Fruit fly (Drosophila melanogaster) whole organism, adult: ENCODE measurements around the gene CG46281.

Experiments used
- CG14711 ChIP-seq: fragments of 200-800 bp; sonication (Bioruptor generic); optimal IDR thresholded peaks from 2 replicates; lab custom pipeline; 2018; ENCODE audit warnings: missing biosample characterization, mild to moderate bottlenecking, missing genetic modification characterization, moderate library complexity
- CG33017 ChIP-seq: fragments of 200-800 bp; sonication (Bioruptor generic); optimal IDR thresholded peaks from 2 replicates; lab custom pipeline; 2018; ENCODE audit warnings: missing biosample characterization, mild to moderate bottlenecking, missing genetic modification characterization, moderate library complexity
- CG7045 ChIP-seq: fragments of 200-800 bp; sonication (Bioruptor generic); optimal IDR thresholded peaks from 2 replicates; lab custom pipeline; 2017; ENCODE audit warnings: missing biosample characterization, mild to moderate bottlenecking, missing genetic modification characterization
- CG7101 ChIP-seq: fragments of 200-800 bp; sonication (Bioruptor generic); optimal IDR thresholded peaks from 2 replicates; lab custom pipeline; 2018; ENCODE audit warnings: missing biosample characterization, mild to moderate bottlenecking, missing genetic modification characterization, moderate library complexity
- Clk ChIP-seq: fragments of 200-800 bp; sonication (Bioruptor generic); optimal IDR thresholded peaks from 2 replicates; lab custom pipeline; 2017; ENCODE audit warnings: missing biosample characterization, missing genetic modification characterization
- Hr96 ChIP-seq: fragments of 200-800 bp; sonication (Bioruptor generic); optimal IDR thresholded peaks from 2 replicates; lab custom pipeline; 2016; ENCODE audit warnings: missing biosample characterization, missing genetic modification characterization
- Mnt ChIP-seq: fragments of 200-800 bp; sonication (Bioruptor generic); optimal IDR thresholded peaks from 2 replicates; lab custom pipeline; 2016; ENCODE audit warnings: missing biosample characterization, mild to moderate bottlenecking, missing genetic modification characterization
- cic ChIP-seq: fragments of 200-800 bp; sonication (Bioruptor generic); optimal IDR thresholded peaks from 2 replicates; lab custom pipeline; 2017; ENCODE audit warnings: missing biosample characterization, mild to moderate bottlenecking, missing genetic modification characterization, moderate library complexity
- cnc ChIP-seq, 2 experiments: fragments of >200 bp; optimal IDR thresholded peaks; 2 replicates each; lab custom pipeline; 2017
- kay ChIP-seq: fragments of 200-800 bp; sonication (Bioruptor generic); peaks from one replicate; lab custom pipeline; 2016; ENCODE audit warnings: missing biosample characterization, missing genetic modification characterization, borderline replicate concordance
- ovo ChIP-seq: fragments of 200-800 bp; sonication (Bioruptor generic); optimal IDR thresholded peaks from 2 replicates; lab custom pipeline; 2016; ENCODE audit warnings: missing biosample characterization, missing genetic modification characterization
- pad ChIP-seq: fragments of 200-800 bp; sonication (Bioruptor generic); optimal IDR thresholded peaks from 3 replicates; lab custom pipeline; 2017; ENCODE audit warnings: missing biosample characterization, missing genetic modification characterization, mild to moderate bottlenecking, moderate library complexity, missing genetic modification reagents
- tj ChIP-seq: fragments of 200-800 bp; sonication (Bioruptor generic); optimal IDR thresholded peaks from 3 replicates; lab custom pipeline; 2017; ENCODE audit warnings: missing biosample characterization, mild to moderate bottlenecking, missing genetic modification characterization, moderate library complexity

DNA sequence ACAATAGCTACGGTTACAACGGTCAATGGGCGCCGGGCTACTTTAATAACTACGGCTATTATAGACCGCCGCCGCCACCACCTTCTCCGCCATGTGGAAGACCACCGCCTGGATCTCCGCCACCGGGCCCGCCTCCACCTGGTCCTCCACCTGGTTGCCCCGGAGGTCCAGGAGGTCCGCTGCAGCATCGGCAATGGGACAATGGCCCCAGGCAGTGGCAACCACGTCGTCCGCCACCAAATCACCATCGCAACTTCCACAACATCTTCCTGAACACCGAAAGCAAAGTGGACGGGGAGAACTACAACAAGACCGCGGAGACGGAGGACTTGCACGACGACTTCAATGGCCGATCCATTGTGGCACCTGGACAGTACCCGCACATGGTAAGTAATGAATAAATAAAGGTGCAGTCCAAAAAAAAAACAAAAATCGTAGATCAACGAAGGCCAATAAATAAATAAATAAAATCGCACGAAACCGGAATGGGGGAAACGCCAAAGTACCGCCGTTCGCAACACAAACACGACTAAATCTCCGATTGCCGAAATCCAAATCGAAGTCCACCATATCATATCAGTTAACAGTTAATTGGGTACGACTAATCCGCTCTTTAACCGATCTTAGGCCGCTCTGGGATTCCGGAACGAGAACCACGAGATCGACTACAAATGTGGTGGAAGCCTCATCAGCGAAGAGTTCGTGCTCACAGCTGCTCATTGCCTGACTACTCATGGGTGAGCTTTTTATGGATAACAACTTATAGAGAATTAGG is 12.3 kb upstream of the CG46281 start, which contains the start of gene snk:
- no peak for TF ChIP-seq CG7101 (tag; lab: Kevin White, UChicago)
- TF ChIP-seq CG7045, result no peak
- TF ChIP-seq pad, result peak; percentile 63
- no peak for TF ChIP-seq kay (GFP tag; lab: Kevin White, UChicago)
- no peak for TF ChIP-seq Hr96 (GFP tag; lab: Kevin White, UChicago)
- no peak for TF ChIP-seq CG14711 (tag; lab: Kevin White, UChicago)
- no peak for TF ChIP-seq tj
- no peak for TF ChIP-seq Mnt (GFP tag; lab: Kevin White, UChicago)
- TF ChIP-seq cnc (optimal IDR thresholded peaks at IDR 0.05; lab: Kevin White, UChicago), result no peak
- peak; percentile 20 for TF ChIP-seq ovo (GFP tag; lab: Kevin White, UChicago)
- no peak for TF ChIP-seq Clk (GFP tag; lab: Kevin White, UChicago)
- TF ChIP-seq CG33017 (tag; lab: Kevin White, UChicago), result no peak
- TF ChIP-seq cic (GFP tag; lab: Kevin White, UChicago), result no peak
